Worm (Caenorhabditis elegans) whole organism, L1 larva: ENCODE measurements around the gene srw-62.

Experiments used
- C04F5.9 ChIP-seq: sonication (generic microtip); optimal IDR thresholded peaks from 2 replicates; lab custom pipeline; 2016; ENCODE audit warnings: missing genetic modification characterization, missing compliant biosample characterization
- aha-1 ChIP-seq: fragments of 150-350 bp; optimal IDR thresholded peaks from 2 replicates; lab custom pipeline; 2014; ENCODE audit warnings: missing biosample characterization, missing genetic modification characterization
- alr-1 ChIP-seq: fragments of 200-800 bp; sonication (Bioruptor generic); optimal IDR thresholded peaks from 2 replicates; lab custom pipeline; 2018; ENCODE audit warnings: borderline replicate concordance, mild to moderate bottlenecking, missing genetic modification characterization, missing compliant biosample characterization
- blmp-1 ChIP-seq: fragments of 150-350 bp; optimal IDR thresholded peaks from 2 replicates; lab custom pipeline; 2014; ENCODE audit warnings: missing biosample characterization, missing genetic modification characterization
- ceh-90 ChIP-seq: sonication (generic microtip); optimal IDR thresholded peaks from 2 replicates; lab custom pipeline; 2016; ENCODE audit warnings: missing genetic modification characterization, missing compliant biosample characterization
- ces-1 ChIP-seq: fragments of 150-350 bp; optimal IDR thresholded peaks from 2 replicates; lab custom pipeline; 2014; ENCODE audit warnings: missing biosample characterization, missing genetic modification reagents, missing genetic modification characterization
- dpl-1 ChIP-seq, 3 experiments: fragments of 150-350 bp in 2 of 3; sonication (generic microtip) in 1 of 3; optimal IDR thresholded peaks; 2 replicates each; lab custom pipeline; 2014 to 2017; ENCODE audit warnings: missing biosample characterization in 3 of 3, missing genetic modification characterization in 3 of 3, missing genetic modification reagents in 3 of 3
- efl-1 ChIP-seq, 4 experiments: fragments of 150-350 bp; optimal IDR thresholded peaks in 3 of 4; peaks in 1 of 4; 1 replicate in 1 of 4; 2 replicates in 3 of 4; lab custom pipeline; 2014; ENCODE audit warnings: missing biosample characterization in 2 of 4, missing genetic modification characterization in 2 of 4, missing genetic modification reagents in 2 of 4
- elt-2 ChIP-seq: sonication (generic microtip); optimal IDR thresholded peaks from 2 replicates; lab custom pipeline; 2016; ENCODE audit warnings: missing genetic modification characterization, mild to moderate bottlenecking, inconsistent platforms, missing compliant biosample characterization, missing genetic modification reagents
- fkh-8 ChIP-seq: sonication (generic microtip); optimal IDR thresholded peaks from 2 replicates; lab custom pipeline; 2016; ENCODE audit warnings: mild to moderate bottlenecking, missing genetic modification characterization, missing compliant biosample characterization
- hlh-17 ChIP-seq: fragments of 200-800 bp; sonication (Bioruptor generic); optimal IDR thresholded peaks from 2 replicates; lab custom pipeline; 2018; ENCODE audit warnings: missing genetic modification characterization, mild to moderate bottlenecking, missing compliant biosample characterization, moderate library complexity, borderline replicate concordance
- lin-14 ChIP-seq: fragments of 200-800 bp; sonication (Bioruptor generic); optimal IDR thresholded peaks from 2 replicates; lab custom pipeline; 2018; ENCODE audit warnings: mild to moderate bottlenecking, missing genetic modification characterization, moderate library complexity, missing compliant biosample characterization
- lin-35 ChIP-seq, 2 experiments: fragments of 150-350 bp; optimal IDR thresholded peaks; 2 replicates each; lab custom pipeline; 2014; ENCODE audit warnings: missing biosample characterization in 2 of 2, missing genetic modification characterization in 2 of 2, missing genetic modification reagents in 2 of 2
- lir-3 ChIP-seq: sonication (generic microtip); optimal IDR thresholded peaks from 2 replicates; lab custom pipeline; 2016; ENCODE audit warnings: mild to moderate bottlenecking, missing genetic modification characterization, moderate library complexity, missing compliant biosample characterization; ENCODE audit not compliant: poor library complexity
- lsy-2 ChIP-seq, 2 experiments: fragments of 150-350 bp; optimal IDR thresholded peaks; 2 replicates each; lab custom pipeline; 2014; ENCODE audit warnings: missing biosample characterization in 2 of 2, missing genetic modification characterization in 2 of 2
- mep-1 ChIP-seq: fragments of 150-350 bp; optimal IDR thresholded peaks from 2 replicates; lab custom pipeline; 2014; ENCODE audit warnings: missing biosample characterization, missing genetic modification characterization
- nhr-20 ChIP-seq: sonication (generic microtip); optimal IDR thresholded peaks from 2 replicates; lab custom pipeline; 2016; ENCODE audit warnings: mild to moderate bottlenecking, missing genetic modification characterization, missing compliant biosample characterization
- nhr-237 ChIP-seq: fragments of 150-350 bp; optimal IDR thresholded peaks from 2 replicates; lab custom pipeline; 2014; ENCODE audit warnings: missing biosample characterization, missing genetic modification characterization
- nhr-76 ChIP-seq: sonication (generic microtip); optimal IDR thresholded peaks from 2 replicates; lab custom pipeline; 2017; ENCODE audit warnings: missing biosample characterization, missing genetic modification characterization
- nhr-77 ChIP-seq: fragments of 150-350 bp; optimal IDR thresholded peaks from 2 replicates; lab custom pipeline; 2014; ENCODE audit warnings: missing biosample characterization, missing genetic modification characterization
- nhr-85 ChIP-seq: sonication (generic microtip); peaks from one replicate; lab custom pipeline; 2016; ENCODE audit warnings: missing genetic modification characterization, inconsistent platforms, missing compliant biosample characterization
- snu-23 ChIP-seq: sonication (generic microtip); optimal IDR thresholded peaks from 2 replicates; lab custom pipeline; 2016; ENCODE audit warnings: missing genetic modification characterization, missing compliant biosample characterization
- sox-4 ChIP-seq: sonication (generic microtip); optimal IDR thresholded peaks from 2 replicates; lab custom pipeline; 2016; ENCODE audit warnings: missing genetic modification characterization, missing compliant biosample characterization
- tbx-2 ChIP-seq: sonication (generic microtip); optimal IDR thresholded peaks from 2 replicates; lab custom pipeline; 2016; ENCODE audit warnings: missing genetic modification characterization, missing compliant biosample characterization
- tlp-1 ChIP-seq: fragments of 150-350 bp; optimal IDR thresholded peaks from 2 replicates; lab custom pipeline; 2014; ENCODE audit warnings: missing biosample characterization, missing genetic modification characterization
- unc-30 ChIP-seq: sonication (generic microtip); optimal IDR thresholded peaks from 2 replicates; lab custom pipeline; 2017; ENCODE audit warnings: missing biosample characterization, missing genetic modification characterization
- unc-62 ChIP-seq: fragments of 150-350 bp; optimal IDR thresholded peaks from 2 replicates; lab custom pipeline; 2014; ENCODE audit warnings: missing biosample characterization, missing genetic modification reagents, missing genetic modification characterization
- unc-86 ChIP-seq: sonication (generic microtip); optimal IDR thresholded peaks from 2 replicates; lab custom pipeline; 2016; ENCODE audit warnings: missing genetic modification characterization, missing compliant biosample characterization
- unc-98 ChIP-seq: fragments of 200-800 bp; sonication (Bioruptor generic); IDR thresholded peaks from 2 replicates; pipeline ENCODE4 v1.3.6; 2022; ENCODE audit warnings: missing genetic modification characterization, missing compliant biosample characterization
- vab-15 ChIP-seq: sonication (generic microtip); optimal IDR thresholded peaks from 2 replicates; lab custom pipeline; 2017; ENCODE audit warnings: missing genotype, mild to moderate bottlenecking, missing genetic modification characterization, missing compliant biosample characterization
- xbp-1 ChIP-seq: sonication (generic microtip); optimal IDR thresholded peaks from 2 replicates; lab custom pipeline; 2016; ENCODE audit warnings: missing genetic modification characterization, missing compliant biosample characterization
- zag-1 ChIP-seq: fragments of 150-350 bp; optimal IDR thresholded peaks from 2 replicates; lab custom pipeline; 2014; ENCODE audit warnings: missing biosample characterization, missing genetic modification characterization
- ztf-11 ChIP-seq, 2 experiments: sonication (generic microtip); optimal IDR thresholded peaks; 2 replicates each; lab custom pipeline; 2016 to 2017; ENCODE audit warnings: missing genetic modification characterization in 2 of 2, missing biosample characterization in 1 of 2, missing compliant biosample characterization in 1 of 2
- ztf-4 ChIP-seq: fragments of 150-350 bp; optimal IDR thresholded peaks from 2 replicates; lab custom pipeline; 2014; ENCODE audit warnings: missing biosample characterization, missing genetic modification characterization

Gene srw-62

DNA sequence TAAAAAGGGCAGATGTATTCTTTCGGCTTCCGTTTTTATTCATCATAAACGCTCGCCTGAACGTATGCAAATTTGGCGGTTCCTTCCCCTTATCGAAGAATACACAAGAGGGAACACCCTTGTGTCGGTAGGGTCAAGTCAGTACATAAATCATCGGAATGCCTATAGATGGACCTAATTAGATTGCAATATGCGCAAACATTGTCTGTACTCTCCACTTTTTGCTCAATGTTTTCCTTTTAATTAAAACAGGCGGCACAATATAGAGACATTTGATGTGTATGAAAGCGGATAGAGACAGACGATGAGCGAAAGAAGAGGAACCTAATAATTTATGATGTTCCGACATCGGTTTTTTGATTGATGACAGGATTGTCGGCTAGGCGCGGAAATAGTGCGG, 11.0 kb upstream of the srw-62 start:
- no peak for TF ChIP-seq unc-30 (tag; lab: Kevin White, UChicago)
- no peak for TF ChIP-seq C04F5.9 (tag; lab: Kevin White, UChicago)
- peak in 1 of 2 experiments; percentile 47 for TF ChIP-seq ztf-11 (tag; optimal IDR thresholded peaks at IDR 0.05; lab: Kevin White, UChicago)
- no peak for TF ChIP-seq nhr-76 (tag; lab: Kevin White, UChicago)
- peak; percentile 49 for TF ChIP-seq tbx-2 (tag; lab: Kevin White, UChicago)
- no peak for TF ChIP-seq hlh-17 (GFP tag; lab: Kevin White, UChicago)
- no peak for TF ChIP-seq zag-1 (tag; lab: Kevin White, UChicago)
- peak; percentile 50 for TF ChIP-seq unc-86 (tag; lab: Kevin White, UChicago)
- no peak for TF ChIP-seq lir-3 (tag; lab: Kevin White, UChicago)
- TF ChIP-seq nhr-77 (tag; lab: Kevin White, UChicago): no peak
- no peak for TF ChIP-seq ztf-4
- TF ChIP-seq dpl-1 (GFP tag; optimal IDR thresholded peaks at IDR 0.05; lab: Kevin White, UChicago): no peak
- TF ChIP-seq nhr-85 (tag; lab: Kevin White, UChicago): no peak

ce11 chrII:7814915-7815314, 10.3 kb upstream of the srw-62 start:
- TF ChIP-seq tlp-1 (tag; lab: Kevin White, UChicago): no peak
- no peak for TF ChIP-seq unc-30 (tag; lab: Kevin White, UChicago)
- TF ChIP-seq zag-1 (tag; lab: Kevin White, UChicago): no peak
- TF ChIP-seq sox-4: no peak
- TF ChIP-seq unc-62 (GFP tag; lab: Kevin White, UChicago): no peak
- TF ChIP-seq lir-3 (tag; lab: Kevin White, UChicago): no peak

DNA sequence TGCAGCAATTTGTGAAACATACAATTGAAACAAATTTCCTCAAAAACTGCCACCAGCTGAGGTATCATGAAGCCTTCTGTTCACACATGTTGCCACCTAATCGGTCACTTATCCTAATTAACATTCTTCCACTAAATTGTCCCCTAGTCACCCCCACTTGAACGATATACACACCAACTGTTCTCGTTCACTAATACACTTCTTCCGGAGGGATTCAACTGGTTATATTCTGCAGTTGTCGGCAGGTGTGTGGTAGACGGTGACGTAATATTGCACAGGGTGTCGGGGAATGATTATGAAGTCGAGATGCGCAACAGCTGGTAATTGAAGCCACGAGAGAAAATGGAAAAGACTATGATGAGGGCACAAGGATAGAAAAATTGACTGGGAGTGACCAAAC, 9.8 kb upstream of the srw-62 start:
- TF ChIP-seq ztf-4 (no peak), lin-14 (GFP tag; lab: Kevin White, UChicago) (peak; percentile 18), nhr-85 (tag; lab: Kevin White, UChicago) (peak; percentile 61), ztf-11 (tag; optimal IDR thresholded peaks at IDR 0.05; lab: Kevin White, UChicago) (peak in 1 of 2 experiments; percentile 85), tbx-2 (tag; lab: Kevin White, UChicago) (peak; percentile 79), vab-15 (peak; percentile 54), nhr-237 (tag; lab: Kevin White, UChicago) (no peak), mep-1 (peak; percentile 9)

DNA sequence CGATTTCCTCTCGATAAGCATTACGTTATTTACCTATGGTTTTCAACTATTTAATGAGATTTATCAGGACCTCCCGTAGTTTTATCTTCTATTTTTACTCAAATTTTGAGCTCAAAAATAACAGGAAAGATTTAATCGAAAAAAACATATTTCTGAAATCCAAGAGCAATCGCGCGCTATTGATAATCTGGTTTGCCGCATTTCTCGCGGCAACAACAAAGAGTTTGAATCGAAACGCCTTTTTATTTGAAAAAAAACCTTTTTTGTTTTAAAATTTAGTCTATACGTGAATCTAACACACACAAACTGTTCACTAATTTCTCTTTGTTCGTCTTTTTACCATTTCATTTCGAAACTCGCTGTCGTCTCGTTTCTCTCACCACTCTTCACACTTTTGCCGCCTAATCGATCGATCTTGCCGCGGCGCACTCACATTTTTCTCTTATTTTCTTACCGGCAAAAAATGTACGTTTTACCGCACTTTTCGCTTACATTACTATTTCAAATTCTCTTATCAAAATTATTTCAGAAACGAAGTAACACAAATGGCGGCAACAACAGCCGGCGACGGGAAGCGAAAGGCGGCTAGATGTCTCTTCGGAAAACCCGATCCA, 8.9 kb upstream of the srw-62 start, which contains the start of gene cki-2:
Gene cki-2, plus strand, starts transcription at position 337 of the 614 bp plus-strand sequence.
- peak; percentile 41 for TF ChIP-seq blmp-1
- TF ChIP-seq lir-3 (tag; lab: Kevin White, UChicago): no peak
- TF ChIP-seq lin-14 (GFP tag; lab: Kevin White, UChicago): peak; percentile 25
- peak; percentile 14 for TF ChIP-seq snu-23 (GFP tag; lab: Kevin White, UChicago)
- peak in 1 of 2 experiments; percentile 49 for TF ChIP-seq lsy-2 (tag; optimal IDR thresholded peaks at IDR 0.05; lab: Kevin White, UChicago)
- peak; percentile 5 for TF ChIP-seq elt-2
- no peak for TF ChIP-seq ztf-11 (tag; optimal IDR thresholded peaks at IDR 0.05; lab: Kevin White, UChicago)
- TF ChIP-seq dpl-1 (GFP tag; optimal IDR thresholded peaks at IDR 0.05; lab: Kevin White, UChicago): peak; percentile 23 to 84 (median 62)
- no peak for TF ChIP-seq fkh-8 (tag; lab: Kevin White, UChicago)
- no peak for TF ChIP-seq zag-1 (tag; lab: Kevin White, UChicago)
- peak; percentile 63 to 73 for TF ChIP-seq lin-35 (GFP tag; optimal IDR thresholded peaks at IDR 0.05; lab: Kevin White, UChicago)
- no peak for TF ChIP-seq xbp-1 (tag; lab: Kevin White, UChicago)
- TF ChIP-seq ceh-90 (tag; lab: Kevin White, UChicago): no peak
- peak; percentile 1 for TF ChIP-seq nhr-20
- no peak for TF ChIP-seq unc-98
- TF ChIP-seq aha-1: no peak
- no peak for TF ChIP-seq alr-1
- TF ChIP-seq ces-1: no peak
- peak; percentile 21 to 64 for TF ChIP-seq efl-1 (optimal IDR thresholded peaks at IDR 0.05; lab: Kevin White, UChicago)
- peak; percentile 72 to 93 for TF ChIP-seq efl-1 (GFP tag; optimal IDR thresholded peaks at IDR 0.05 in 1 of 2; lab: Kevin White, UChicago)
